Worm (Caenorhabditis elegans): ENCODE data around the gene C07G1.7.

ce11 chrIV:8164515-8164914 is 47.1 kb downstream of the C07G1.7 start:
- TF ChIP-seq ets-4 (GFP tag; optimal IDR thresholded peaks at IDR 0.05) (no peak), hmg-20 (GFP tag; IDR thresholded peaks at IDR 0.05) (no peak), madf-6 (GFP tag; IDR thresholded peaks at IDR 0.05) (no peak), nfya-1 (tag; optimal IDR thresholded peaks at IDR 0.05; ENCODE audit: borderline replicate concordance, insufficient read depth) (no peak)
